Fruit fly (Drosophila melanogaster) whole organism, wandering third instar larva: ENCODE data around the gene CG33523.

Experiments
- CG9705 ChIP-seq: fragments of 200-800 bp; sonication (Bioruptor generic); optimal IDR thresholded peaks from 2 replicates; lab custom pipeline; 2018; ENCODE audit warnings: missing biosample characterization, mild to moderate bottlenecking, missing genetic modification characterization
- CrebA ChIP-seq: fragments of 200-800 bp; sonication (Bioruptor generic); optimal IDR thresholded peaks from 2 replicates; lab custom pipeline; 2016; ENCODE audit warnings: missing biosample characterization, mild to moderate bottlenecking, missing genetic modification characterization, borderline replicate concordance
- Dfd ChIP-seq: fragments of >200 bp; optimal IDR thresholded peaks from 2 replicates; lab custom pipeline; 2017; ENCODE audit warnings: missing biosample characterization, missing genetic modification characterization
- Dif ChIP-seq: fragments of 200-275, 200-300 bp; sonication (Bioruptor generic); optimal IDR thresholded peaks from 2 replicates; lab custom pipeline; 2018; ENCODE audit warnings: missing biosample characterization, missing genetic modification characterization; ENCODE audit not compliant: partially characterized antibody
- GATAd ChIP-seq: sonication (Bioruptor generic); optimal IDR thresholded peaks from 2 replicates; lab custom pipeline; 2016; ENCODE audit warnings: missing biosample characterization, missing genetic modification characterization
- Hr83 ChIP-seq: fragments of 200-300 bp; sonication (Bioruptor generic); optimal IDR thresholded peaks from 2 replicates; lab custom pipeline; 2016; ENCODE audit warnings: missing biosample characterization, mild to moderate bottlenecking, missing genetic modification characterization, moderate library complexity; ENCODE audit not compliant: poor library complexity, severe bottlenecking
- Jra ChIP-seq: sonication (Bioruptor generic); optimal IDR thresholded peaks from 2 replicates; lab custom pipeline; 2016; ENCODE audit warnings: missing biosample characterization, missing genetic modification characterization
- Mio ChIP-seq: sonication (Bioruptor generic); optimal IDR thresholded peaks from 2 replicates; lab custom pipeline; 2016; ENCODE audit warnings: missing biosample characterization, missing genetic modification characterization
- Myc ChIP-seq: fragments of >200 bp; optimal IDR thresholded peaks from 2 replicates; lab custom pipeline; 2017
- Sp1 ChIP-seq: fragments of 200-800 bp; sonication (Bioruptor generic); optimal IDR thresholded peaks from 3 replicates; lab custom pipeline; 2019; ENCODE audit warnings: missing biosample characterization, mild to moderate bottlenecking, missing genetic modification characterization, moderate library complexity
- Vsx2 ChIP-seq: fragments of 200-300, 225-300 bp; sonication (Bioruptor generic); optimal IDR thresholded peaks from 2 replicates; lab custom pipeline; 2018; ENCODE audit warnings: missing biosample characterization, missing genetic modification characterization; ENCODE audit not compliant: partially characterized antibody
- dmrt93B ChIP-seq: fragments of 200-800 bp; sonication (Bioruptor generic); optimal IDR thresholded peaks from 2 replicates; lab custom pipeline; 2018; ENCODE audit warnings: missing biosample characterization, mild to moderate bottlenecking, missing genetic modification characterization
- dsf ChIP-seq: sonication (Bioruptor generic); optimal IDR thresholded peaks from 2 replicates; lab custom pipeline; 2016; ENCODE audit warnings: missing biosample characterization, missing genetic modification characterization, borderline replicate concordance
- foxo ChIP-seq, 2 experiments: fragments of 200-800 bp; sonication (Bioruptor generic); optimal IDR thresholded peaks; 2 replicates in 1 of 2; 3 replicates in 1 of 2; lab custom pipeline; 2016 to 2017; ENCODE audit warnings: missing biosample characterization in 2 of 2, missing genetic modification characterization in 2 of 2
- h ChIP-seq: fragments of 200-800 bp; sonication (Bioruptor generic); optimal IDR thresholded peaks from 3 replicates; lab custom pipeline; 2016; ENCODE audit warnings: missing biosample characterization, mild to moderate bottlenecking, missing genetic modification characterization
- lola ChIP-seq: fragments of >200 bp; optimal IDR thresholded peaks from 2 replicates; lab custom pipeline; 2017; ENCODE audit warnings: missing biosample characterization, missing genetic modification characterization
- psq ChIP-seq: fragments of 200-800 bp; sonication (Bioruptor generic); optimal IDR thresholded peaks from 3 replicates; lab custom pipeline; 2017; ENCODE audit warnings: missing biosample characterization, mild to moderate bottlenecking, missing genetic modification characterization, moderate library complexity
- rgr ChIP-seq: fragments of 200-800 bp; sonication (Bioruptor generic); optimal IDR thresholded peaks from 3 replicates; lab custom pipeline; 2016; ENCODE audit warnings: missing biosample characterization, mild to moderate bottlenecking, missing genetic modification characterization

The CG33523 gene

DNA sequence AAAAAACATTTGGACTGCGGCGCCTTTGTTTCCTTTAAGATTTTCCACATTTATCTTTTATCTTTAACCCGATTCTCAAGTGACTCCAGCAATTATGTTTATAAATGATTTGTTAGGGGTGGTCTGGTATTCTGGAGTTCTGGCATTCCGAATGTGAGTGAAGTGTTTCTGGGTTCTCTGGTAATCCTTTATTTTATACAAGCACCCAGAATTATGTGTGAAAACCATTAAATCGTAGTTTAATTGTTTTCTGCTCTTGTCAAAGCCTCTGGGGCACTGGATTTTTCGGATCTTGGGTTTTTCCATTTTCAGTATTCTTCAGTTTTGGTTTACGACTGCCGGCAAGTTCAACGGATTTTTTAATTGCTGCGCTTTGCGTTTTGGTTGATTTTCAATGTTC lies 55.8 kb downstream of the CG33523 start:
- TF ChIP-seq Mio (GFP tag; lab: Kevin White, UChicago) (no peak), Myc (lab: Kevin White, UChicago) (no peak), Hr83 (GFP tag; lab: Kevin White, UChicago) (no peak), Dif (GFP tag; lab: Kevin White, UChicago) (no peak), psq (GFP tag; lab: Kevin White, UChicago) (no peak), rgr (GFP tag; lab: Kevin White, UChicago) (no peak), Vsx2 (GFP tag; lab: Kevin White, UChicago) (no peak), foxo (GFP tag; optimal IDR thresholded peaks at IDR 0.05; lab: Kevin White, UChicago) (no peak), CrebA (GFP tag; lab: Kevin White, UChicago) (no peak), lola (GFP tag; lab: Kevin White, UChicago) (no peak), dsf (GFP tag; lab: Kevin White, UChicago) (no peak), CG9705 (GFP tag; lab: Kevin White, UChicago) (no peak), dmrt93B (GFP tag; lab: Kevin White, UChicago) (no peak), h (GFP tag; lab: Kevin White, UChicago) (no peak), Jra (no peak), Dfd (GFP tag; lab: Kevin White, UChicago) (no peak), GATAd (GFP tag; lab: Kevin White, UChicago) (no peak), Sp1 (GFP tag; lab: Kevin White, UChicago) (no peak)
